Fruit fly (Drosophila melanogaster): ENCODE data around the gene mmy.

Gene mmy

dm6 chr2L:6464270-6464669, 9.4 kb downstream of the mmy start:
- no peak for TF ChIP-seq Sin3A (optimal IDR thresholded peaks at IDR 0.05)
- no peak for TF ChIP-seq Myc (optimal IDR thresholded peaks at IDR 0.05)
- TF ChIP-seq insv (optimal IDR thresholded peaks at IDR 0.05), result no peak
- TF ChIP-seq h (optimal IDR thresholded peaks at IDR 0.05), result no peak
- TF ChIP-seq psq (optimal IDR thresholded peaks at IDR 0.05), result no peak
- no peak for TF ChIP-seq ttk (optimal IDR thresholded peaks at IDR 0.05)

- TF ChIP-seq h (optimal IDR thresholded peaks at IDR 0.05) (no peak), insv (optimal IDR thresholded peaks at IDR 0.05) (no peak), Sin3A (optimal IDR thresholded peaks at IDR 0.05) (no peak), psq (optimal IDR thresholded peaks at IDR 0.05) (no peak), ttk (optimal IDR thresholded peaks at IDR 0.05) (no peak), Myc (optimal IDR thresholded peaks at IDR 0.05) (no peak)
Observed at dm6 chr2L:6463392-6463791, 10.3 kb downstream of the mmy start.

dm6 chr2L:6462259-6462658, 11.4 kb downstream of the mmy start:
- TF ChIP-seq h (optimal IDR thresholded peaks at IDR 0.05) (no peak), ttk (optimal IDR thresholded peaks at IDR 0.05) (no peak), insv (optimal IDR thresholded peaks at IDR 0.05) (no peak), psq (optimal IDR thresholded peaks at IDR 0.05) (no peak), Myc (optimal IDR thresholded peaks at IDR 0.05) (no peak), Sin3A (optimal IDR thresholded peaks at IDR 0.05) (no peak)

- TF ChIP-seq psq (optimal IDR thresholded peaks at IDR 0.05) (no peak), ttk (optimal IDR thresholded peaks at IDR 0.05) (no peak), Sin3A (optimal IDR thresholded peaks at IDR 0.05) (no peak), Myc (optimal IDR thresholded peaks at IDR 0.05) (no peak), h (optimal IDR thresholded peaks at IDR 0.05) (no peak), insv (optimal IDR thresholded peaks at IDR 0.05) (no peak)
Observed at dm6 chr2L:6461497-6461896, 12.2 kb downstream of the mmy start.

dm6 chr2L:6457583-6457982, 16.1 kb downstream of the mmy start:
- TF ChIP-seq h (optimal IDR thresholded peaks at IDR 0.05) (no peak), insv (optimal IDR thresholded peaks at IDR 0.05) (no peak), psq (optimal IDR thresholded peaks at IDR 0.05) (no peak), Sin3A (optimal IDR thresholded peaks at IDR 0.05) (no peak)

dm6 chr2L:6455955-6456599, 17.6 kb downstream of the mmy start, which contains the start of gene frj:
TSS of gene frj (plus strand) at chr2L:6456052.
- no peak for TF ChIP-seq insv (optimal IDR thresholded peaks at IDR 0.05)
- no peak for TF ChIP-seq psq (optimal IDR thresholded peaks at IDR 0.05)
- TF ChIP-seq ttk (optimal IDR thresholded peaks at IDR 0.05), result no peak
- no peak for TF ChIP-seq h (optimal IDR thresholded peaks at IDR 0.05)
- no peak for TF ChIP-seq Sin3A (optimal IDR thresholded peaks at IDR 0.05)
- no peak for TF ChIP-seq Myc (optimal IDR thresholded peaks at IDR 0.05)

dm6 chr2L:6455032-6455954, 18.4 kb downstream of the mmy start, which contains the start of gene retm:
TSS of gene retm (minus strand) at chr2L:6455929.
- no peak for TF ChIP-seq Sin3A (optimal IDR thresholded peaks at IDR 0.05)
- no peak for TF ChIP-seq Myc (optimal IDR thresholded peaks at IDR 0.05)
- TF ChIP-seq ttk (optimal IDR thresholded peaks at IDR 0.05), result no peak
- TF ChIP-seq psq (optimal IDR thresholded peaks at IDR 0.05), result no peak
- TF ChIP-seq insv (optimal IDR thresholded peaks at IDR 0.05), result no peak
- TF ChIP-seq h (optimal IDR thresholded peaks at IDR 0.05), result no peak

dm6 chr2L:6449753-6450152, 24.0 kb downstream of the mmy start:
- TF ChIP-seq h (optimal IDR thresholded peaks at IDR 0.05), result no peak
- TF ChIP-seq psq (optimal IDR thresholded peaks at IDR 0.05), result no peak
- no peak for TF ChIP-seq Sin3A (optimal IDR thresholded peaks at IDR 0.05)
- no peak for TF ChIP-seq insv (optimal IDR thresholded peaks at IDR 0.05)
- no peak for TF ChIP-seq Myc (optimal IDR thresholded peaks at IDR 0.05)
- TF ChIP-seq ttk (optimal IDR thresholded peaks at IDR 0.05), result no peak

dm6 chr2L:6448334-6448703, 25.4 kb downstream of the mmy start, which contains the start of gene Acox3:
TSS of gene Acox3 (minus strand) at chr2L:6448403.
- TF ChIP-seq psq (optimal IDR thresholded peaks at IDR 0.05), result no peak

dm6 chr2L:6447581-6448333, 25.9 kb downstream of the mmy start:
- TF ChIP-seq insv (optimal IDR thresholded peaks at IDR 0.05) (no peak), h (optimal IDR thresholded peaks at IDR 0.05) (no peak), Sin3A (optimal IDR thresholded peaks at IDR 0.05) (no peak), ttk (optimal IDR thresholded peaks at IDR 0.05) (no peak), Myc (optimal IDR thresholded peaks at IDR 0.05) (no peak), psq (optimal IDR thresholded peaks at IDR 0.05) (no peak)

- TF ChIP-seq insv (optimal IDR thresholded peaks at IDR 0.05), result no peak
Observed at dm6 chr2L:6426329-6426728, 47.4 kb downstream of the mmy start.

dm6 chr2L:6424198-6424597, 49.5 kb downstream of the mmy start, which contains the start of gene Fic:
TSS of gene Fic (plus strand) at chr2L:6424336.
- TF ChIP-seq insv (optimal IDR thresholded peaks at IDR 0.05) (no peak), ttk (optimal IDR thresholded peaks at IDR 0.05) (no peak), Sin3A (optimal IDR thresholded peaks at IDR 0.05) (no peak), psq (optimal IDR thresholded peaks at IDR 0.05) (no peak), Myc (optimal IDR thresholded peaks at IDR 0.05) (no peak), h (optimal IDR thresholded peaks at IDR 0.05) (no peak)

All from Kc167 (cell line).